Fruit fly (Drosophila melanogaster): Measurements from ENCODE around the gene S.

S gene

dm6 chr2L:1118880-1119809, 41.5 kb upstream of the S start (continued):
- TF ChIP-seq dl (GFP tag; optimal IDR thresholded peaks at IDR 0.05; ENCODE audit: insufficient read depth in 1 of 2, partially characterized antibody in 2 of 2): peak; percentile 31 to 74

- no peak for TF ChIP-seq sv (GFP tag; optimal IDR thresholded peaks at IDR 0.05)
- TF ChIP-seq Dif (GFP tag; optimal IDR thresholded peaks at IDR 0.05; ENCODE audit: partially characterized antibody): peak; percentile 6
- TF ChIP-seq br (GFP tag; optimal IDR thresholded peaks at IDR 0.05): peak; percentile 0
Observed at dm6 chr2L:1118149-1118548, 40.5 kb upstream of the S start.

- no peak for TF ChIP-seq pan (optimal IDR thresholded peaks at IDR 0.05)
- TF ChIP-seq Hnf4 (GFP tag; optimal IDR thresholded peaks at IDR 0.05): peak; percentile 76
- TF ChIP-seq woc (GFP tag; optimal IDR thresholded peaks at IDR 0.05): no peak
- TF ChIP-seq br (GFP tag; optimal IDR thresholded peaks at IDR 0.05): peak; percentile 19
- TF ChIP-seq h (GFP tag; optimal IDR thresholded peaks at IDR 0.05): peak; percentile 67
- peak; percentile 58 for TF ChIP-seq Rel (GFP tag; optimal IDR thresholded peaks at IDR 0.05)
- peak; percentile 74 for TF ChIP-seq Rel (tag; optimal IDR thresholded peaks at IDR 0.05)
- no peak for TF ChIP-seq usp (GFP tag; optimal IDR thresholded peaks at IDR 0.05)
- TF ChIP-seq CrebA (GFP tag; optimal IDR thresholded peaks at IDR 0.05; ENCODE audit: borderline replicate concordance): no peak
- no peak for TF ChIP-seq tai (GFP tag; optimal IDR thresholded peaks at IDR 0.05)
- TF ChIP-seq fru (GFP tag; optimal IDR thresholded peaks at IDR 0.05): peak; percentile 24
- no peak for TF ChIP-seq Abd-B (GFP tag; optimal IDR thresholded peaks at IDR 0.05)
- TF ChIP-seq Vsx2 (GFP tag; optimal IDR thresholded peaks at IDR 0.05; ENCODE audit: partially characterized antibody): no peak
- no peak for TF ChIP-seq lola (GFP tag; optimal IDR thresholded peaks at IDR 0.05)
- TF ChIP-seq Jra (GFP tag; optimal IDR thresholded peaks at IDR 0.05): peak; percentile 48
- TF ChIP-seq foxo (GFP tag; optimal IDR thresholded peaks at IDR 0.05): peak in 1 of 2 experiments; percentile 2
Observed at dm6 chr2L:1116661-1117322, 39.2 kb upstream of the S start.

- TF ChIP-seq Dfd (GFP tag; optimal IDR thresholded peaks at IDR 0.05) (no peak), Rel (GFP tag; optimal IDR thresholded peaks at IDR 0.05) (no peak), Rel (tag; optimal IDR thresholded peaks at IDR 0.05) (peak; percentile 84)
Observed at dm6 chr2L:1114230-1114629, 36.6 kb upstream of the S start.

dm6 chr2L:1112641-1113040, 35.0 kb upstream of the S start, which contains the start of gene CG14340:
TSS of gene CG14340 (plus strand) at chr2L:1112941.
- TF ChIP-seq Hnf4 (GFP tag; optimal IDR thresholded peaks at IDR 0.05): no peak
- TF ChIP-seq sage (GFP tag; optimal IDR thresholded peaks at IDR 0.05): no peak
- TF ChIP-seq Dfd (GFP tag; optimal IDR thresholded peaks at IDR 0.05): no peak
- TF ChIP-seq fru (GFP tag; optimal IDR thresholded peaks at IDR 0.05): no peak
- TF ChIP-seq Vsx2 (GFP tag; optimal IDR thresholded peaks at IDR 0.05; ENCODE audit: partially characterized antibody): no peak
- no peak for TF ChIP-seq dsf (GFP tag; optimal IDR thresholded peaks at IDR 0.05; ENCODE audit: borderline replicate concordance)
- TF ChIP-seq usp (GFP tag; optimal IDR thresholded peaks at IDR 0.05): no peak
- no peak for TF ChIP-seq GATAd (GFP tag; optimal IDR thresholded peaks at IDR 0.05)
- TF ChIP-seq pan (optimal IDR thresholded peaks at IDR 0.05): no peak
- no peak for TF ChIP-seq Sp1 (GFP tag; optimal IDR thresholded peaks at IDR 0.05)
- no peak for TF ChIP-seq psq (GFP tag; optimal IDR thresholded peaks at IDR 0.05)
- TF ChIP-seq HLH106 (tag; optimal IDR thresholded peaks at IDR 0.05): no peak
- TF ChIP-seq Myc (optimal IDR thresholded peaks at IDR 0.05): no peak
- no peak for TF ChIP-seq Dif (GFP tag; optimal IDR thresholded peaks at IDR 0.05; ENCODE audit: partially characterized antibody)
- no peak for TF ChIP-seq foxo (GFP tag; optimal IDR thresholded peaks at IDR 0.05)
- no peak for TF ChIP-seq CG9705 (GFP tag; optimal IDR thresholded peaks at IDR 0.05)
- no peak for TF ChIP-seq Hr78 (GFP tag; optimal IDR thresholded peaks at IDR 0.05)
- no peak for TF ChIP-seq dmrt93B (GFP tag; optimal IDR thresholded peaks at IDR 0.05)
- TF ChIP-seq CG32264 (GFP tag; optimal IDR thresholded peaks at IDR 0.05): no peak
- no peak for TF ChIP-seq jim (GFP tag; optimal IDR thresholded peaks at IDR 0.05)

Data from whole organism, wandering third instar larva.